Worm (Caenorhabditis elegans) whole organism, L2 larva: ENCODE data around the gene fln-2.

Experiments used
- C34F6.9 ChIP-seq: fragments of 150-350 bp; optimal IDR thresholded peaks from 2 replicates; lab custom pipeline; 2014; ENCODE audit warnings: missing biosample characterization, missing genetic modification characterization
- F13H6.1 ChIP-seq: sonication (generic microtip); optimal IDR thresholded peaks from 2 replicates; lab custom pipeline; 2016; ENCODE audit warnings: missing genetic modification characterization, missing compliant biosample characterization
- R02D3.7 ChIP-seq: fragments of 150-350 bp; optimal IDR thresholded peaks from 2 replicates; lab custom pipeline; 2014; ENCODE audit warnings: missing biosample characterization, missing genetic modification characterization
- Y55F3AM.14 ChIP-seq: fragments of 200-800 bp; sonication (Bioruptor generic); optimal IDR thresholded peaks from 2 replicates; lab custom pipeline; 2018; ENCODE audit warnings: mild to moderate bottlenecking, missing genetic modification characterization, missing compliant biosample characterization
- ZK546.5 ChIP-seq: sonication (generic microtip); optimal IDR thresholded peaks from 2 replicates; lab custom pipeline; 2017; ENCODE audit warnings: missing biosample characterization, missing genetic modification characterization
- alr-1 ChIP-seq: fragments of 150-350 bp; optimal IDR thresholded peaks from 2 replicates; lab custom pipeline; 2014; ENCODE audit warnings: missing biosample characterization, missing genetic modification characterization
- aly-2 ChIP-seq: fragments of 150-350 bp; optimal IDR thresholded peaks from 2 replicates; lab custom pipeline; 2014; ENCODE audit warnings: missing biosample characterization, missing genetic modification characterization
- ama-1 ChIP-seq: fragments of 150-350 bp; optimal IDR thresholded peaks from 2 replicates; lab custom pipeline; 2018; ENCODE audit warnings: inconsistent platforms
- ceh-16 ChIP-seq: fragments of 150-350 bp; optimal IDR thresholded peaks from 2 replicates; lab custom pipeline; 2014; ENCODE audit warnings: missing biosample characterization, missing genetic modification characterization
- ceh-82 ChIP-seq: fragments of 150-350 bp; optimal IDR thresholded peaks from 2 replicates; lab custom pipeline; 2014; ENCODE audit warnings: missing biosample characterization, missing genetic modification characterization
- crh-2 ChIP-seq: sonication (generic microtip); optimal IDR thresholded peaks from 2 replicates; lab custom pipeline; 2017; ENCODE audit warnings: missing biosample characterization, missing genetic modification characterization
- dmd-4 ChIP-seq: sonication (generic microtip); optimal IDR thresholded peaks from 2 replicates; lab custom pipeline; 2017; ENCODE audit warnings: missing biosample characterization, missing genetic modification characterization
- elt-1 ChIP-seq: fragments of 150-350 bp; optimal IDR thresholded peaks from 2 replicates; lab custom pipeline; 2014; ENCODE audit warnings: missing biosample characterization, missing genetic modification characterization
- elt-3 ChIP-seq: sonication (generic microtip); optimal IDR thresholded peaks from 2 replicates; lab custom pipeline; 2017; ENCODE audit warnings: missing biosample characterization, missing genetic modification characterization
- fos-1 ChIP-seq: fragments of 150-350 bp; optimal IDR thresholded peaks from 2 replicates; lab custom pipeline; 2014; ENCODE audit warnings: missing biosample characterization, missing genetic modification characterization
- gmeb-1 ChIP-seq: fragments of 150-350 bp; optimal IDR thresholded peaks from 2 replicates; lab custom pipeline; 2014; ENCODE audit warnings: missing biosample characterization, missing genetic modification characterization
- lin-13 ChIP-seq: fragments of 150-350 bp; optimal IDR thresholded peaks from 2 replicates; lab custom pipeline; 2014; ENCODE audit warnings: missing biosample characterization, missing genetic modification reagents, missing genetic modification characterization
- lsy-2 ChIP-seq, 2 experiments: fragments of 150-350 bp in 1 of 2; sonication (generic microtip) in 1 of 2; optimal IDR thresholded peaks; 2 replicates each; lab custom pipeline; 2014 to 2017; ENCODE audit warnings: missing biosample characterization in 2 of 2, missing genetic modification characterization in 2 of 2
- mab-5 ChIP-seq: fragments of 150-350 bp; optimal IDR thresholded peaks from 2 replicates; lab custom pipeline; 2014; ENCODE audit warnings: missing biosample characterization, missing genetic modification characterization
- mbf-1 ChIP-seq: sonication (generic microtip); optimal IDR thresholded peaks from 2 replicates; lab custom pipeline; 2017; ENCODE audit warnings: missing biosample characterization, missing genetic modification characterization
- mdl-1 ChIP-seq, 2 experiments: fragments of 150-350 bp in 1 of 2; sonication (generic microtip) in 1 of 2; optimal IDR thresholded peaks; 2 replicates each; lab custom pipeline; 2017; ENCODE audit warnings: missing biosample characterization in 2 of 2, missing genetic modification characterization in 2 of 2
- nhr-11 ChIP-seq: fragments of 150-350 bp; optimal IDR thresholded peaks from 2 replicates; lab custom pipeline; 2014; ENCODE audit warnings: missing biosample characterization, missing genetic modification characterization
- nhr-12 ChIP-seq: fragments of 150-350 bp; optimal IDR thresholded peaks from 2 replicates; lab custom pipeline; 2014; ENCODE audit warnings: missing biosample characterization, missing genetic modification characterization
- nhr-21 ChIP-seq: fragments of 150-350 bp; optimal IDR thresholded peaks from 2 replicates; lab custom pipeline; 2014; ENCODE audit warnings: missing biosample characterization, missing genetic modification characterization
- nhr-23 ChIP-seq: fragments of 150-350 bp; optimal IDR thresholded peaks from 2 replicates; lab custom pipeline; 2014; ENCODE audit warnings: missing biosample characterization, missing genetic modification reagents, missing genetic modification characterization
- nhr-25 ChIP-seq: fragments of 150-350 bp; sonication (generic microtip); optimal IDR thresholded peaks from 3 replicates; lab custom pipeline; 2014; ENCODE audit warnings: missing biosample characterization, missing genetic modification characterization
- nhr-6 ChIP-seq: fragments of 150-350 bp; optimal IDR thresholded peaks from 2 replicates; lab custom pipeline; 2014; ENCODE audit warnings: missing biosample characterization, missing genetic modification characterization
- nhr-77 ChIP-seq: fragments of 150-350 bp; optimal IDR thresholded peaks from 2 replicates; lab custom pipeline; 2014; ENCODE audit warnings: missing biosample characterization, missing genetic modification characterization
- peb-1 ChIP-seq: fragments of 150-350 bp; optimal IDR thresholded peaks from 2 replicates; lab custom pipeline; 2014; ENCODE audit warnings: missing biosample characterization, missing genetic modification characterization
- sem-4 ChIP-seq: fragments of 150-350 bp; optimal IDR thresholded peaks from 2 replicates; lab custom pipeline; 2014; ENCODE audit warnings: missing biosample characterization, missing genetic modification reagents, missing genetic modification characterization
- skn-1 ChIP-seq: sonication (generic microtip); optimal IDR thresholded peaks from 2 replicates; lab custom pipeline; 2017; ENCODE audit warnings: missing biosample characterization, missing genetic modification characterization
- sma-3 ChIP-seq: sonication (generic microtip); optimal IDR thresholded peaks from 2 replicates; lab custom pipeline; 2016; ENCODE audit warnings: missing genetic modification reagents, missing genetic modification characterization, missing compliant biosample characterization
- sma-9 ChIP-seq, 2 experiments: fragments of 150-350 bp in 1 of 2; sonication (generic microtip) in 1 of 2; optimal IDR thresholded peaks; 2 replicates each; lab custom pipeline; 2014 to 2016; ENCODE audit warnings: missing genetic modification characterization in 2 of 2, mild to moderate bottlenecking in 1 of 2, missing biosample characterization in 1 of 2, missing compliant biosample characterization in 1 of 2, missing genetic modification reagents in 1 of 2, moderate library complexity in 1 of 2
- snpc-4 ChIP-seq: fragments of 150-350 bp; optimal IDR thresholded peaks from 2 replicates; lab custom pipeline; 2014; ENCODE audit warnings: missing biosample characterization, missing genetic modification characterization
- unc-39 ChIP-seq: fragments of 150-350 bp; optimal IDR thresholded peaks from 2 replicates; lab custom pipeline; 2014; ENCODE audit warnings: missing biosample characterization, missing genetic modification characterization
- unc-55 ChIP-seq: fragments of 150-350 bp; sonication (generic microtip); optimal IDR thresholded peaks from 3 replicates; lab custom pipeline; 2014; ENCODE audit warnings: missing biosample characterization, missing genetic modification reagents, missing genetic modification characterization
- unc-62 ChIP-seq: fragments of 150-350 bp; optimal IDR thresholded peaks from 2 replicates; lab custom pipeline; 2014; ENCODE audit warnings: missing biosample characterization, missing genetic modification reagents, missing genetic modification characterization
- zag-1 ChIP-seq: fragments of 150-350 bp; optimal IDR thresholded peaks from 2 replicates; lab custom pipeline; 2014; ENCODE audit warnings: missing biosample characterization, missing genetic modification characterization
- ztf-1 ChIP-seq: fragments of 200-800 bp; sonication (Bioruptor generic); conservative IDR thresholded peaks from 2 replicates; pipeline ENCODE4 v1.3.6; 2022; ENCODE audit warnings: missing genetic modification characterization, missing compliant biosample characterization
- ztf-11 ChIP-seq: sonication (generic microtip); optimal IDR thresholded peaks from 2 replicates; lab custom pipeline; 2017; ENCODE audit warnings: missing biosample characterization, missing genetic modification characterization
- ztf-4 ChIP-seq: fragments of 150-350 bp; optimal IDR thresholded peaks from 2 replicates; lab custom pipeline; 2014; ENCODE audit warnings: missing biosample characterization, missing genetic modification characterization

fln-2 gene

DNA sequence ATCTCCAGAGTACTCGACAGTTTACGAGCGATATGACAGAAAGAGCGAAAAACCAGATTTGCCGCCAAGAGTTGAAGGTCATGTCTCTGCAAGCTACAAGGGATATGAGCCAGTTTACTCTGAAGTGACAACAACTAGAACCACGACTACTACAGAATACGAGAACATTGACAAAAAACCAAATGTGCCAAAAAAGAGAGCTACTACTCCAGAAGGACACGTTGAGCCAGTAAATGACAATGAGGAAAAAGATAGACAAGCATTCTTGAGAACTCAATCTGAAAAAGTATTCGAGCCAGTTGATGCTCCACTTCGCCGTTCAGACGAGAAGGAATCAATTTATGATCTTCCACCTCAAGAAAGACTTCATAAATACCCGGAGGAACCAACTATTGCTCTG lies 19.8 kb downstream of the fln-2 start:
- no peak for TF ChIP-seq sem-4 (tag; lab: Kevin White, UChicago)
- TF ChIP-seq R02D3.7 (tag; lab: Kevin White, UChicago) = no peak
- TF ChIP-seq nhr-11 (tag; lab: Kevin White, UChicago) = no peak
- TF ChIP-seq dmd-4 = no peak
- TF ChIP-seq nhr-21 (tag; lab: Kevin White, UChicago) = no peak

DNA sequence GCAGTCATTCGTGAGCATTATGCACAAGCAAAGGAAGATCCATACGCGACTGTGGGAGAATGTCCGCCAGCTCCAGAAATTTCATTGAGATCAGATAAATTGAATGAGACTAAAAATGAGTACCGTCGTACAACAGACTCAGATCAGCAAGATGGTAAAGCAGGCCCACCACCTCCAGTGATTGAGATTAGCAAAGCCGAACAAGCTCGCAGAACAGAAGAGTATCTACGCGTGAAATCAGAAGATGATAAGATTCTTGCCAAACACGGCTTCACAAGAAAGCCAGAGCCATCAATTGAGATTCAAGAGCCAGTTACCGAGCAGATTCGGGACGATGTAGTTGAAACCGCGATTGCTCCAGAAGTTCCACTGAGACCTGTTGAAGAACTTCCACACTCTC lies 20.4 kb downstream of the fln-2 start:
- no peak for TF ChIP-seq gmeb-1 (tag; lab: Kevin White, UChicago)
- no peak for TF ChIP-seq ama-1
- no peak for TF ChIP-seq ztf-1 (GFP tag; lab: Robert Waterston, UW)
- no peak for TF ChIP-seq elt-1 (tag; lab: Kevin White, UChicago)
- TF ChIP-seq nhr-77 (tag; lab: Kevin White, UChicago) = no peak
- no peak for TF ChIP-seq ZK546.5 (tag; lab: Kevin White, UChicago)
- TF ChIP-seq F13H6.1 (tag; lab: Kevin White, UChicago) = no peak
- no peak for TF ChIP-seq dmd-4
- TF ChIP-seq lsy-2 (tag; optimal IDR thresholded peaks at IDR 0.05; lab: Kevin White, UChicago) = no peak
- no peak for TF ChIP-seq mab-5 (tag; lab: Kevin White, UChicago)

DNA sequence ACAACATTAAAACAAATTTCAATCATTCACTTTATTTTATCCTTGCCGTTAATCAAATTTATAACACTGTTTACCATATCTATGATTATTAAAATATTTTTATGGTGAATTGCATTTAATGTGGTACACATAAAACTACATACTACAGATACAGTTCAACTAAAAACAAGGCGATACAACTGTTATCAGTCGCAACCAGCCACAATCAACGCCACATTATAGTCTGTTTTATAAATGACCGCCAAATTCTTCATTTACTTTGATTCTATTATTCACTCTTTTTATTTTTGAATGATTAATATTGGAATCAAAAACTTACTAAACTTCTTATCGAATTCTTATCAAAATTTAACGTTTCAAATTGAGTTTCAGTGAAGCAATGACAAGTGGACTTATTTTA lies 30.6 kb downstream of the fln-2 start, which contains the start of gene B0272.4:
TSS of gene B0272.4 (plus strand) at position 373 of the 400 bp plus-strand sequence.
- TF ChIP-seq nhr-6 (tag; lab: Kevin White, UChicago) = no peak
- peak; percentile 95 for TF ChIP-seq fos-1 (tag; lab: Kevin White, UChicago)
- no peak for TF ChIP-seq zag-1 (tag; lab: Kevin White, UChicago)
- no peak for TF ChIP-seq aly-2
- no peak for TF ChIP-seq nhr-12
- no peak for TF ChIP-seq C34F6.9 (tag; lab: Kevin White, UChicago)
- TF ChIP-seq snpc-4 (tag; lab: Kevin White, UChicago) = no peak
- TF ChIP-seq mbf-1 (tag; lab: Kevin White, UChicago) = no peak
- peak; percentile 35 for TF ChIP-seq crh-2
- no peak for TF ChIP-seq ceh-82 (tag; lab: Kevin White, UChicago)
- no peak for TF ChIP-seq unc-55 (GFP tag; lab: Kevin White, UChicago)
- no peak for TF ChIP-seq elt-1 (tag; lab: Kevin White, UChicago)
- no peak for TF ChIP-seq elt-3 (tag; lab: Kevin White, UChicago)
- no peak for TF ChIP-seq ama-1
- no peak for TF ChIP-seq peb-1 (tag; lab: Kevin White, UChicago)
- TF ChIP-seq nhr-25 (tag; lab: Kevin White, UChicago) = no peak
- peak; percentile 5 for TF ChIP-seq sma-9 (GFP tag; optimal IDR thresholded peaks at IDR 0.05; lab: Kevin White, UChicago)
- no peak for TF ChIP-seq sma-9 (tag; optimal IDR thresholded peaks at IDR 0.05; lab: Kevin White, UChicago)
- no peak for TF ChIP-seq unc-62 (GFP tag; lab: Kevin White, UChicago)
- no peak for TF ChIP-seq ztf-11 (tag; lab: Kevin White, UChicago)
- TF ChIP-seq ZK546.5 (tag; lab: Kevin White, UChicago) = no peak
- peak; percentile 44 for TF ChIP-seq gmeb-1 (tag; lab: Kevin White, UChicago)
- TF ChIP-seq ztf-4 (tag; lab: Kevin White, UChicago) = no peak
- no peak for TF ChIP-seq skn-1 (tag; lab: Kevin White, UChicago)
- TF ChIP-seq lin-13 (GFP tag; lab: Kevin White, UChicago) = no peak
- no peak for TF ChIP-seq alr-1 (tag; lab: Kevin White, UChicago)
- TF ChIP-seq Y55F3AM.14 (GFP tag; lab: Kevin White, UChicago) = no peak
- TF ChIP-seq ztf-1 (GFP tag; lab: Robert Waterston, UW) = no peak
- no peak for TF ChIP-seq unc-39 (tag; lab: Kevin White, UChicago)
- no peak for TF ChIP-seq nhr-23 (tag; lab: Kevin White, UChicago)
- no peak for TF ChIP-seq ceh-16 (tag; lab: Kevin White, UChicago)
- no peak for TF ChIP-seq sma-3 (GFP tag; lab: Kevin White, UChicago)
- TF ChIP-seq mdl-1 (tag; optimal IDR thresholded peaks at IDR 0.05; lab: Kevin White, UChicago) = no peak
- no peak for TF ChIP-seq R02D3.7 (tag; lab: Kevin White, UChicago)
